Worm (Caenorhabditis elegans): ENCODE results near the gene iff-1.

- TF ChIP-seq lir-3 (tag; optimal IDR thresholded peaks at IDR 0.05) (no peak), php-3 (GFP tag; IDR thresholded peaks at IDR 0.05) (no peak), ama-1 (optimal IDR thresholded peaks at IDR 0.05) (no peak)
Measured at ce11 chrIII:9758848-9759247, 11.9 kb upstream of the iff-1 start, which contains the start of gene rmd-1.
